Fruit fly (Drosophila melanogaster) whole organism, adult: ENCODE measurements around the gene CG12057.
A peak's percentile ranks its signal among the peaks of the same experiment; 100 is the strongest.

Experiments
- CG11617 ChIP-seq: fragments of 200-800 bp; sonication (Bioruptor generic); optimal IDR thresholded peaks from 2 replicates; lab custom pipeline; 2017; ENCODE audit warnings: mild to moderate bottlenecking, missing biosample characterization, missing genetic modification reagents, missing genetic modification characterization
- CG12768 ChIP-seq: fragments of 200-800 bp; sonication (Bioruptor generic); optimal IDR thresholded peaks from 2 replicates; lab custom pipeline; 2017; ENCODE audit warnings: missing biosample characterization, missing genetic modification characterization, mild to moderate bottlenecking, moderate library complexity, missing genetic modification reagents
- CG14711 ChIP-seq: fragments of 200-800 bp; sonication (Bioruptor generic); optimal IDR thresholded peaks from 2 replicates; lab custom pipeline; 2018; ENCODE audit warnings: missing biosample characterization, mild to moderate bottlenecking, missing genetic modification characterization, moderate library complexity
- CG1620 ChIP-seq: fragments of 200-800 bp; sonication (Bioruptor generic); optimal IDR thresholded peaks from 2 replicates; lab custom pipeline; 2016; ENCODE audit warnings: missing biosample characterization, missing genetic modification characterization
- CG5204 ChIP-seq: fragments of 200-800 bp; sonication (Bioruptor generic); optimal IDR thresholded peaks from 2 replicates; lab custom pipeline; 2016; ENCODE audit warnings: missing biosample characterization, missing genetic modification characterization
- CG7045 ChIP-seq: fragments of 200-800 bp; sonication (Bioruptor generic); optimal IDR thresholded peaks from 2 replicates; lab custom pipeline; 2017; ENCODE audit warnings: missing biosample characterization, mild to moderate bottlenecking, missing genetic modification characterization
- CG7101 ChIP-seq: fragments of 200-800 bp; sonication (Bioruptor generic); optimal IDR thresholded peaks from 2 replicates; lab custom pipeline; 2018; ENCODE audit warnings: missing biosample characterization, mild to moderate bottlenecking, missing genetic modification characterization, moderate library complexity
- Clk ChIP-seq: fragments of 200-800 bp; sonication (Bioruptor generic); optimal IDR thresholded peaks from 2 replicates; lab custom pipeline; 2017; ENCODE audit warnings: missing biosample characterization, missing genetic modification characterization
- Crg-1 ChIP-seq: fragments of 200-800 bp; sonication (Bioruptor generic); optimal IDR thresholded peaks from 2 replicates; lab custom pipeline; 2016; ENCODE audit warnings: missing biosample characterization, missing genetic modification characterization
- Mnt ChIP-seq: fragments of 200-800 bp; sonication (Bioruptor generic); optimal IDR thresholded peaks from 2 replicates; lab custom pipeline; 2016; ENCODE audit warnings: missing biosample characterization, mild to moderate bottlenecking, missing genetic modification characterization
- bab1 ChIP-seq: fragments of 200-800 bp; sonication (Bioruptor generic); optimal IDR thresholded peaks from 3 replicates; lab custom pipeline; 2019; ENCODE audit warnings: missing biosample characterization, mild to moderate bottlenecking, missing genetic modification characterization, moderate library complexity
- cic ChIP-seq: fragments of 200-800 bp; sonication (Bioruptor generic); optimal IDR thresholded peaks from 2 replicates; lab custom pipeline; 2017; ENCODE audit warnings: missing biosample characterization, mild to moderate bottlenecking, missing genetic modification characterization, moderate library complexity
- cnc ChIP-seq, 2 experiments: fragments of >200 bp; optimal IDR thresholded peaks; 2 replicates each; lab custom pipeline; 2017
- kay ChIP-seq: fragments of 200-800 bp; sonication (Bioruptor generic); peaks from one replicate; lab custom pipeline; 2016; ENCODE audit warnings: missing biosample characterization, missing genetic modification characterization, borderline replicate concordance
- ovo ChIP-seq: fragments of 200-800 bp; sonication (Bioruptor generic); optimal IDR thresholded peaks from 2 replicates; lab custom pipeline; 2016; ENCODE audit warnings: missing biosample characterization, missing genetic modification characterization
- pad ChIP-seq: fragments of 200-800 bp; sonication (Bioruptor generic); optimal IDR thresholded peaks from 3 replicates; lab custom pipeline; 2017; ENCODE audit warnings: missing biosample characterization, missing genetic modification characterization, mild to moderate bottlenecking, moderate library complexity, missing genetic modification reagents
- tj ChIP-seq: fragments of 200-800 bp; sonication (Bioruptor generic); optimal IDR thresholded peaks from 3 replicates; lab custom pipeline; 2017; ENCODE audit warnings: missing biosample characterization, mild to moderate bottlenecking, missing genetic modification characterization, moderate library complexity
- toe ChIP-seq: fragments of 200-800 bp; sonication (Bioruptor generic); optimal IDR thresholded peaks from 2 replicates; lab custom pipeline; 2016; ENCODE audit warnings: missing biosample characterization, missing genetic modification characterization

The CG12057 gene

dm6 chrX:9232199-9232598 lies 40.7 kb downstream of the CG12057 start, which contains the start of gene CG12121:
CG12121 (minus strand) TSS chrX:9232378.
- no peak for TF ChIP-seq pad (GFP tag; lab: Kevin White, UChicago)
- no peak for TF ChIP-seq CG1620 (GFP tag; lab: Kevin White, UChicago)
- TF ChIP-seq cnc (optimal IDR thresholded peaks at IDR 0.05; lab: Kevin White, UChicago), result no peak
- no peak for TF ChIP-seq kay (GFP tag; lab: Kevin White, UChicago)
- TF ChIP-seq CG5204 (GFP tag; lab: Kevin White, UChicago), result no peak
- TF ChIP-seq tj (GFP tag; lab: Kevin White, UChicago), result no peak
- no peak for TF ChIP-seq ovo (GFP tag; lab: Kevin White, UChicago)
- no peak for TF ChIP-seq CG7045 (GFP tag; lab: Kevin White, UChicago)
- TF ChIP-seq bab1 (GFP tag; lab: Kevin White, UChicago), result peak; percentile 65
- peak; percentile 31 for TF ChIP-seq CG14711
- TF ChIP-seq Mnt (GFP tag; lab: Kevin White, UChicago), result no peak
- no peak for TF ChIP-seq Crg-1 (GFP tag; lab: Kevin White, UChicago)
- no peak for TF ChIP-seq CG12768
- no peak for TF ChIP-seq CG7101 (tag; lab: Kevin White, UChicago)
- TF ChIP-seq cic (GFP tag; lab: Kevin White, UChicago), result no peak
- TF ChIP-seq Clk (GFP tag; lab: Kevin White, UChicago), result no peak
- TF ChIP-seq CG11617 (GFP tag; lab: Kevin White, UChicago), result no peak

dm6 chrX:9236485-9236884 lies 45.0 kb downstream of the CG12057 start, which contains the start of gene Ir8a:
Ir8a (minus strand) TSS chrX:9236585.
- TF ChIP-seq toe (GFP tag; lab: Kevin White, UChicago), result no peak
- TF ChIP-seq CG11617 (GFP tag; lab: Kevin White, UChicago), result no peak
- TF ChIP-seq CG5204 (GFP tag; lab: Kevin White, UChicago), result no peak
- no peak for TF ChIP-seq CG1620 (GFP tag; lab: Kevin White, UChicago)
- TF ChIP-seq bab1 (GFP tag; lab: Kevin White, UChicago), result no peak
- TF ChIP-seq tj (GFP tag; lab: Kevin White, UChicago), result no peak
